Fruit fly (Drosophila melanogaster) whole organism, prepupa: Measurements from ENCODE around the gene CG14423.

Experiments used
- CG10631 ChIP-seq: fragments of 200-800 bp; sonication (Bioruptor generic); optimal IDR thresholded peaks from 2 replicates; lab custom pipeline; 2016; ENCODE audit warnings: missing biosample characterization, missing genetic modification characterization
- CG10669 ChIP-seq: fragments of 200-800 bp; sonication (Bioruptor generic); optimal IDR thresholded peaks from 3 replicates; lab custom pipeline; 2018; ENCODE audit warnings: missing biosample characterization, mild to moderate bottlenecking, missing genetic modification characterization, moderate library complexity
- CG11294 ChIP-seq: fragments of 200-800 bp; sonication (Bioruptor generic); IDR thresholded peaks from 2 replicates; pipeline ENCODE4 v1.3.6; 2022; ENCODE audit warnings: missing biosample characterization, missing genetic modification characterization
- CG15336 ChIP-seq: fragments of 200-800 bp; sonication (Bioruptor generic); IDR thresholded peaks from 2 replicates; pipeline ENCODE4 v1.3.6; 2022; ENCODE audit warnings: missing biosample characterization, missing genetic modification characterization
- CG32006 ChIP-seq: fragments of 200-800 bp; sonication (Bioruptor generic); optimal IDR thresholded peaks from 3 replicates; lab custom pipeline; 2017; ENCODE audit warnings: missing biosample characterization, mild to moderate bottlenecking, missing genetic modification characterization
- CG9139 ChIP-seq: fragments of 200-800 bp; sonication (Bioruptor generic); optimal IDR thresholded peaks from 3 replicates; lab custom pipeline; 2017; ENCODE audit warnings: missing biosample characterization, mild to moderate bottlenecking, missing genetic modification characterization
- Eip75B ChIP-seq: fragments of 200-800 bp; sonication (Bioruptor generic); optimal IDR thresholded peaks from 3 replicates; lab custom pipeline; 2016; ENCODE audit warnings: missing biosample characterization, missing genetic modification characterization
- Lpt ChIP-seq: fragments of 200-800 bp; sonication (Bioruptor generic); optimal IDR thresholded peaks from 3 replicates; lab custom pipeline; 2016; ENCODE audit warnings: missing biosample characterization, missing genetic modification characterization
- OdsH ChIP-seq: fragments of 200-800 bp; sonication (Bioruptor generic); optimal IDR thresholded peaks from 3 replicates; lab custom pipeline; 2016; ENCODE audit warnings: missing biosample characterization, missing genetic modification characterization
- dsx ChIP-seq: fragments of 200-800 bp; optimal IDR thresholded peaks from 3 replicates; lab custom pipeline; 2019; ENCODE audit warnings: missing biosample characterization, mild to moderate bottlenecking, missing genetic modification characterization, moderate library complexity; ENCODE audit not compliant: poor library complexity, severe bottlenecking
- esn ChIP-seq: fragments of 200-800 bp; sonication (Bioruptor generic); optimal IDR thresholded peaks from 2 replicates; lab custom pipeline; 2016; ENCODE audit warnings: missing biosample characterization, mild to moderate bottlenecking, missing genetic modification characterization, moderate library complexity
- fkh ChIP-seq: fragments of 200-800 bp; sonication (Bioruptor generic); optimal IDR thresholded peaks from 3 replicates; lab custom pipeline; 2017; ENCODE audit warnings: missing biosample characterization, mild to moderate bottlenecking, missing genetic modification characterization, moderate library complexity
- spab ChIP-seq: fragments of 200-800 bp; sonication (Bioruptor generic); optimal IDR thresholded peaks from 2 replicates; lab custom pipeline; 2017; ENCODE audit warnings: missing biosample characterization, mild to moderate bottlenecking, missing genetic modification characterization, missing genetic modification reagents

DNA sequence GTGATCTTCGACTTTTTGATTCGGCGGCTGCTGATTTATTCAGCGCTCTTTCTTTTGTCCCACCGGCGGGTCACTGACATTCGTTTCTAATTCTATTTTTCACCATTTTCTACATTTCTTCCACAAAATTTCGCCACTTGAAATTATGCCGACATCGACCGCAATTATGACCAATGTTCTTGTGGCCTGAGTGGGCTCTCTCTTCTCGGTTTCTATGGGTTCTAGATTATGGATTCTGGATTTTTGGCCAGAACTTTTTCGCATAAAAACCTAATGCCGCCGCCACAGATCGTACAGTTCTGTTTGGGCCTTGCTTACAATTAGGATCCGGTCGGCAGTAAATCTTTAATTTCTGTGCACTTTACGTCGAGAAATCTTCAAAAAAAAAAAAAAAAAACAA is 8.5 kb upstream of the CG14423 start, which contains the start of gene CG3598:
- TF ChIP-seq Lpt (GFP tag; lab: Kevin White, UChicago) (no peak), OdsH (GFP tag; lab: Kevin White, UChicago) (no peak), esn (no peak), dsx (no peak), CG10631 (no peak), CG9139 (GFP tag; lab: Kevin White, UChicago) (no peak), fkh (GFP tag; lab: Kevin White, UChicago) (no peak), CG32006 (no peak), CG10669 (GFP tag; lab: Kevin White, UChicago) (no peak), CG11294 (GFP tag; lab: Robert Waterston, UW) (no peak), spab (GFP tag; lab: Kevin White, UChicago) (no peak), Eip75B (GFP tag; lab: Kevin White, UChicago) (no peak), CG15336 (GFP tag; lab: Robert Waterston, UW) (no peak)
